Fruit fly (Drosophila melanogaster) whole organism, embryonic: Measurements from ENCODE around the gene Fit2.
A peak's percentile ranks its signal among the peaks of the same experiment; 100 is the strongest.

ENCODE experiments used
- ATbp ChIP-seq: fragments of 200-800 bp; sonication (Bioruptor generic); optimal IDR thresholded peaks from 2 replicates; lab custom pipeline; 2017; ENCODE audit warnings: missing biosample characterization, mild to moderate bottlenecking, missing genetic modification characterization, missing genetic modification reagents
- Bgb ChIP-seq: fragments of 200-800 bp; sonication (Bioruptor generic); IDR thresholded peaks from 2 replicates; pipeline ENCODE4 v1.3.6; 2022; ENCODE audit warnings: missing biosample characterization, missing genetic modification characterization; ENCODE audit not compliant: partially characterized antibody
- Blimp-1 ChIP-seq: fragments of 200-800 bp; sonication (Bioruptor generic); optimal IDR thresholded peaks from 3 replicates; lab custom pipeline; 2018; ENCODE audit warnings: missing biosample characterization, missing genetic modification characterization, mild to moderate bottlenecking, moderate library complexity, missing genetic modification reagents
- CG11398 ChIP-seq: fragments of 200-800 bp; sonication (Bioruptor generic); optimal IDR thresholded peaks from 2 replicates; lab custom pipeline; 2016; ENCODE audit warnings: missing biosample characterization, missing genetic modification characterization
- CG11504 ChIP-seq: fragments of 200-800 bp; sonication (Bioruptor generic); optimal IDR thresholded peaks from 3 replicates; lab custom pipeline; 2019; ENCODE audit warnings: missing biosample characterization, mild to moderate bottlenecking, missing genetic modification characterization, moderate library complexity
- CG13287 ChIP-seq: fragments of 200-800 bp; sonication (Bioruptor generic); IDR thresholded peaks from 2 replicates; pipeline ENCODE4 v1.3.6; 2022; ENCODE audit warnings: missing biosample characterization, missing genetic modification characterization; ENCODE audit not compliant: partially characterized antibody
- CG1602 ChIP-seq: fragments of 200-800 bp; sonication (Bioruptor generic); optimal IDR thresholded peaks from 3 replicates; lab custom pipeline; 2016; ENCODE audit warnings: missing biosample characterization, missing genetic modification characterization
- CG17361 ChIP-seq: fragments of 200-800 bp; sonication (Bioruptor generic); IDR thresholded peaks from 3 replicates; pipeline ENCODE4 v1.3.6; 2022; ENCODE audit warnings: missing biosample characterization, missing genetic modification characterization
- CG1792 ChIP-seq: fragments of 200-800 bp; sonication (Bioruptor generic); optimal IDR thresholded peaks from 2 replicates; lab custom pipeline; 2016; ENCODE audit warnings: missing biosample characterization, missing genetic modification characterization
- CG18262 ChIP-seq: fragments of 200-800 bp; optimal IDR thresholded peaks from 3 replicates; lab custom pipeline; 2019; ENCODE audit warnings: missing biosample characterization, mild to moderate bottlenecking, missing genetic modification characterization, moderate library complexity
- CG32532 ChIP-seq: fragments of 200-800 bp; sonication (Bioruptor generic); IDR thresholded peaks from 2 replicates; pipeline ENCODE4 v1.3.6; 2022; ENCODE audit warnings: missing biosample characterization, missing genetic modification characterization
- CG3407 ChIP-seq: fragments of 200-800 bp; sonication (Bioruptor generic); optimal IDR thresholded peaks from 2 replicates; lab custom pipeline; 2018; ENCODE audit warnings: missing biosample characterization, mild to moderate bottlenecking, missing genetic modification characterization
- CG4360 ChIP-seq: fragments of 200-800 bp; sonication (Bioruptor generic); IDR thresholded peaks from 2 replicates; pipeline ENCODE4 v1.3.6; 2022; ENCODE audit warnings: missing biosample characterization, missing genetic modification characterization
- CG4820 ChIP-seq: fragments of 200-800 bp; sonication (Bioruptor generic); optimal IDR thresholded peaks from 3 replicates; lab custom pipeline; 2016; ENCODE audit warnings: missing biosample characterization, missing genetic modification characterization
- CG6272 ChIP-seq: fragments of 200-800 bp; sonication (Bioruptor generic); IDR thresholded peaks from 2 replicates; pipeline ENCODE4 v1.3.6; 2022; ENCODE audit warnings: missing biosample characterization, missing genetic modification characterization
- CG6765 ChIP-seq: fragments of 200-800 bp; sonication (Bioruptor generic); optimal IDR thresholded peaks from 3 replicates; lab custom pipeline; 2017; ENCODE audit warnings: missing biosample characterization, mild to moderate bottlenecking, missing genetic modification characterization
- CG8388 ChIP-seq: fragments of 200-800 bp; sonication (Bioruptor generic); optimal IDR thresholded peaks from 2 replicates; lab custom pipeline; 2019; ENCODE audit warnings: missing biosample characterization, mild to moderate bottlenecking, missing genetic modification characterization, moderate library complexity
- Dbx ChIP-seq: fragments of 200-800 bp; sonication (Bioruptor generic); IDR thresholded peaks from 3 replicates; pipeline ENCODE4 v1.3.6; 2022; ENCODE audit warnings: missing biosample characterization, missing genetic modification characterization
- Deaf1 ChIP-seq: fragments of 200-800 bp; optimal IDR thresholded peaks from 3 replicates; lab custom pipeline; 2019; ENCODE audit warnings: missing biosample characterization, mild to moderate bottlenecking, missing genetic modification characterization, moderate library complexity
- Doc2 ChIP-seq: fragments of 200-800 bp; sonication (Bioruptor generic); IDR thresholded peaks from 2 replicates; pipeline ENCODE4 v1.3.6; 2022; ENCODE audit warnings: missing biosample characterization, missing genetic modification characterization
- Drgx ChIP-seq: fragments of 200-800 bp; sonication (Bioruptor generic); IDR thresholded peaks from 2 replicates; pipeline ENCODE4 v1.3.6; 2022; ENCODE audit warnings: missing biosample characterization, missing genetic modification characterization
- Lpt ChIP-seq: fragments of >200 bp; optimal IDR thresholded peaks from 2 replicates; lab custom pipeline; 2018; ENCODE audit warnings: missing biosample characterization, missing genetic modification characterization
- Meics ChIP-seq: fragments of 200-800 bp; sonication (Bioruptor generic); optimal IDR thresholded peaks from 2 replicates; lab custom pipeline; 2017; ENCODE audit warnings: missing biosample characterization, mild to moderate bottlenecking, missing genetic modification characterization
- Opbp ChIP-seq: fragments of 200-800 bp; sonication (Bioruptor generic); IDR thresholded peaks from 3 replicates; pipeline ENCODE4 v1.3.6; 2022; ENCODE audit warnings: missing biosample characterization, missing genetic modification characterization; ENCODE audit not compliant: partially characterized antibody
- Pdp1 ChIP-seq, 2 experiments: fragments of 200-800 bp; sonication (Bioruptor generic); optimal IDR thresholded peaks; 3 replicates each; lab custom pipeline; 2016; ENCODE audit warnings: missing biosample characterization in 2 of 2, missing genetic modification characterization in 2 of 2, mild to moderate bottlenecking in 1 of 2, moderate library complexity in 1 of 2
- Sin3A ChIP-seq: fragments of >200 bp; optimal IDR thresholded peaks from 2 replicates; lab custom pipeline; 2018
- Ssrp ChIP-seq: fragments of 200-800 bp; sonication (Bioruptor generic); optimal IDR thresholded peaks from 2 replicates; lab custom pipeline; 2018; ENCODE audit warnings: missing biosample characterization, mild to moderate bottlenecking, missing genetic modification characterization, moderate library complexity
- ara ChIP-seq: fragments of 200-800 bp; sonication (Bioruptor generic); IDR thresholded peaks from 2 replicates; pipeline ENCODE4 v1.3.6; 2022; ENCODE audit warnings: missing biosample characterization, missing genetic modification characterization
- bbx ChIP-seq: fragments of 200-800 bp; sonication (Bioruptor generic); IDR thresholded peaks from 2 replicates; pipeline ENCODE4 v1.3.6; 2022; ENCODE audit warnings: missing biosample characterization, missing genetic modification characterization; ENCODE audit not compliant: partially characterized antibody
- chm ChIP-seq: fragments of 200-800 bp; sonication (Bioruptor generic); IDR thresholded peaks from 2 replicates; pipeline ENCODE4 v1.3.6; 2022; ENCODE audit warnings: missing biosample characterization, missing genetic modification characterization
- dmrt11E ChIP-seq: fragments of 200-800 bp; sonication (Bioruptor generic); optimal IDR thresholded peaks from 3 replicates; lab custom pipeline; 2018; ENCODE audit warnings: missing biosample characterization, mild to moderate bottlenecking, missing genetic modification characterization, moderate library complexity
- hkb ChIP-seq, 2 experiments: fragments of 200-800 bp in 1 of 2; fragments of >200 bp in 1 of 2; sonication (Bioruptor generic) in 1 of 2; IDR thresholded peaks in 1 of 2; optimal IDR thresholded peaks in 1 of 2; 2 replicates each; pipeline versions ENCODE4 v1.3.6 to Lab custom; 2017 to 2022; ENCODE audit warnings: missing biosample characterization in 1 of 2, missing genetic modification characterization in 1 of 2
- ken ChIP-seq: fragments of 200-800 bp; sonication (Bioruptor generic); IDR thresholded peaks from 3 replicates; pipeline ENCODE4 v1.3.6; 2022; ENCODE audit warnings: missing biosample characterization, missing genetic modification characterization
- knrl ChIP-seq: fragments of 200-800 bp; sonication (Bioruptor generic); IDR thresholded peaks from 3 replicates; pipeline ENCODE4 v1.3.6; 2022; ENCODE audit warnings: missing biosample characterization, missing genetic modification characterization; ENCODE audit not compliant: partially characterized antibody
- nmo ChIP-seq: fragments of 200-800 bp; sonication (Bioruptor generic); optimal IDR thresholded peaks from 2 replicates; lab custom pipeline; 2018; ENCODE audit warnings: missing biosample characterization, mild to moderate bottlenecking, missing genetic modification characterization, moderate library complexity
- pb ChIP-seq: fragments of 200-800 bp; sonication (Bioruptor generic); optimal IDR thresholded peaks from 3 replicates; lab custom pipeline; 2016; ENCODE audit warnings: missing biosample characterization, missing genetic modification characterization
- ro ChIP-seq: fragments of 200-800 bp; sonication (Bioruptor generic); IDR thresholded peaks from 2 replicates; pipeline ENCODE4 v1.3.6; 2022; ENCODE audit warnings: missing biosample characterization, missing genetic modification characterization
- sd ChIP-seq: fragments of 200-800 bp; sonication (Bioruptor generic); optimal IDR thresholded peaks from 3 replicates; lab custom pipeline; 2018; ENCODE audit warnings: missing biosample characterization, mild to moderate bottlenecking, missing genetic modification characterization, moderate library complexity
- sens ChIP-seq: fragments of 200-800 bp; sonication (Bioruptor generic); peaks from one replicate; lab custom pipeline; 2016; ENCODE audit warnings: missing biosample characterization, missing genetic modification characterization
- sim ChIP-seq: fragments of 200-800 bp; sonication (Bioruptor generic); IDR thresholded peaks from 2 replicates; pipeline ENCODE4 v1.3.6; 2022; ENCODE audit warnings: missing biosample characterization, missing genetic modification characterization
- sr ChIP-seq: fragments of 200-800 bp; sonication (Bioruptor generic); IDR thresholded peaks from 3 replicates; pipeline ENCODE4 v1.3.6; 2022; ENCODE audit warnings: missing biosample characterization, missing genetic modification characterization
- tin ChIP-seq: fragments of 200-800 bp; sonication (Bioruptor generic); optimal IDR thresholded peaks from 3 replicates; lab custom pipeline; 2016; ENCODE audit warnings: missing biosample characterization, missing genetic modification characterization
- tll ChIP-seq, 2 experiments: fragments of 200-800 bp in 1 of 2; fragments of >200 bp in 1 of 2; sonication (Bioruptor generic) in 1 of 2; optimal IDR thresholded peaks; 2 replicates each; lab custom pipeline; 2017 to 2019; ENCODE audit warnings: missing biosample characterization in 2 of 2, missing genetic modification characterization in 2 of 2, mild to moderate bottlenecking in 1 of 2, moderate library complexity in 1 of 2
- tna ChIP-seq: fragments of 200-800 bp; sonication (Bioruptor generic); IDR thresholded peaks from 2 replicates; pipeline ENCODE4 v1.3.6; 2022; ENCODE audit warnings: missing biosample characterization, missing genetic modification characterization; ENCODE audit not compliant: partially characterized antibody
- tx ChIP-seq: fragments of 200-800 bp; sonication (Bioruptor generic); optimal IDR thresholded peaks from 2 replicates; lab custom pipeline; 2016; ENCODE audit warnings: missing biosample characterization, missing genetic modification characterization
- wek ChIP-seq: fragments of 200-800 bp; sonication (Bioruptor generic); optimal IDR thresholded peaks from 3 replicates; lab custom pipeline; 2018; ENCODE audit warnings: missing biosample characterization, mild to moderate bottlenecking, missing genetic modification characterization, moderate library complexity

The Fit2 gene

dm6 chr3L:16975638-16976528 lies 48.2 kb upstream of the Fit2 start (continued):
- TF ChIP-seq sim (GFP tag; lab: Robert Waterston, UW): no peak
- TF ChIP-seq tin (GFP tag; lab: Kevin White, UChicago): no peak
- TF ChIP-seq ATbp (GFP tag; lab: Kevin White, UChicago): peak; percentile 24
- TF ChIP-seq Deaf1 (tag; lab: Kevin White, UChicago): peak; percentile 76
- TF ChIP-seq Blimp-1 (GFP tag; lab: Kevin White, UChicago): peak; percentile 4
- no peak for TF ChIP-seq CG6272 (GFP tag; lab: Robert Waterston, UW)
- 0 out of 3 replicates have a peak, but pooled peaks have one; percentile 30 for TF ChIP-seq Opbp (GFP tag; lab: Robert Waterston, UW)
- TF ChIP-seq CG18262 (tag; lab: Kevin White, UChicago): peak; percentile 45
- peak; percentile 8 for TF ChIP-seq CG1602
- TF ChIP-seq Pdp1 (GFP tag; optimal IDR thresholded peaks at IDR 0.05; lab: Kevin White, UChicago): peak in 1 of 2 experiments; percentile 7
- peak; percentile 34 for TF ChIP-seq Drgx (GFP tag; lab: Robert Waterston, UW)
- TF ChIP-seq CG13287 (GFP tag; lab: Robert Waterston, UW): peak; percentile 39; the same call in 1 of the 2 replicates
- peak; percentile 45; the same call in 1 of the 2 replicates for TF ChIP-seq Bgb (GFP tag; lab: Robert Waterston, UW)
- peak; percentile 7 for TF ChIP-seq CG8388
- TF ChIP-seq Lpt (GFP tag; lab: Kevin White, UChicago): no peak
- peak; percentile 28 for TF ChIP-seq dmrt11E (tag; lab: Kevin White, UChicago)
- TF ChIP-seq CG17361 (GFP tag; lab: Robert Waterston, UW): peak; percentile 66; the same call in 1 of the 3 replicates
- 0 out of 3 replicates have a peak, but pooled peaks have one; percentile 42 for TF ChIP-seq sr (GFP tag; lab: Robert Waterston, UW)
- 0 out of 3 replicates have a peak, but pooled peaks have one; percentile 24 for TF ChIP-seq ken (GFP tag; lab: Robert Waterston, UW)
- TF ChIP-seq tna (GFP tag; lab: Robert Waterston, UW): 0 out of 2 replicates have a peak, but pooled peaks have one; percentile 25
- TF ChIP-seq Ssrp (tag; lab: Kevin White, UChicago): no peak
- 0 out of 2 replicates have a peak, but pooled peaks have one; percentile 25 for TF ChIP-seq CG4360 (GFP tag; lab: Robert Waterston, UW)
- no peak for TF ChIP-seq Doc2 (GFP tag; lab: Robert Waterston, UW)
- TF ChIP-seq sens (GFP tag; lab: Kevin White, UChicago): peak; percentile 75
- TF ChIP-seq CG11504 (tag; lab: Kevin White, UChicago): peak; percentile 8
- TF ChIP-seq CG4820 (GFP tag; lab: Kevin White, UChicago): peak; percentile 6
- no peak for TF ChIP-seq CG6765 (GFP tag; lab: Kevin White, UChicago)
- TF ChIP-seq tx (GFP tag; lab: Kevin White, UChicago): no peak
- peak; percentile 16; the same call in 1 of the 2 replicates for TF ChIP-seq CG32532 (GFP tag; lab: Robert Waterston, UW)
- TF ChIP-seq wek (GFP tag; lab: Kevin White, UChicago): no peak
- TF ChIP-seq CG1792 (GFP tag; lab: Kevin White, UChicago): no peak
- TF ChIP-seq Meics: no peak
- TF ChIP-seq CG3407 (GFP tag; lab: Kevin White, UChicago): no peak
- TF ChIP-seq ro (GFP tag; lab: Robert Waterston, UW): no peak
- peak; percentile 14 for TF ChIP-seq sd (tag; lab: Kevin White, UChicago)
- TF ChIP-seq nmo: peak; percentile 33
- TF ChIP-seq Sin3A: no peak
- TF ChIP-seq pb (GFP tag; lab: Kevin White, UChicago): no peak
- TF ChIP-seq bbx (GFP tag; lab: Robert Waterston, UW): peak; percentile 39; the same call in 1 of the 2 replicates
- no peak for TF ChIP-seq CG11398
- TF ChIP-seq tll (GFP tag; optimal IDR thresholded peaks at IDR 0.05; lab: Kevin White, UChicago): no peak
- no peak for TF ChIP-seq ara (GFP tag; lab: Robert Waterston, UW)
- peak; percentile 76; the same call in 1 of the 2 replicates for TF ChIP-seq chm (GFP tag; lab: Robert Waterston, UW)
- no peak for TF ChIP-seq hkb (optimal IDR thresholded peaks at IDR 0.05; lab: Kevin White, UChicago)
- peak; percentile 32; the same call in 1 of the 2 replicates for TF ChIP-seq hkb (GFP tag; IDR thresholded peaks at IDR 0.05; lab: Robert Waterston, UW)
- TF ChIP-seq Dbx (GFP tag; lab: Robert Waterston, UW): 0 out of 3 replicates have a peak, but pooled peaks have one; percentile 10
- 0 out of 3 replicates have a peak, but pooled peaks have one; percentile 14 for TF ChIP-seq knrl (GFP tag; lab: Robert Waterston, UW)
